Fruit fly (Drosophila melanogaster): ENCODE data around the gene CG17110.
A peak's percentile ranks its signal among the peaks of the same experiment; 100 is the strongest.

Gene CG17110

dm6 chr3R:23057390-23057789, 34.1 kb upstream of the CG17110 start:
- TF ChIP-seq psq (optimal IDR thresholded peaks at IDR 0.05) (no peak), ttk (optimal IDR thresholded peaks at IDR 0.05) (no peak), h (optimal IDR thresholded peaks at IDR 0.05) (no peak), Sin3A (optimal IDR thresholded peaks at IDR 0.05) (no peak), Myc (optimal IDR thresholded peaks at IDR 0.05) (no peak), insv (optimal IDR thresholded peaks at IDR 0.05) (no peak)

dm6 chr3R:23058858-23059257, 32.7 kb upstream of the CG17110 start, which contains the start of gene Ctns:
Ctns (minus strand) TSS chr3R:23058958.
- TF ChIP-seq h (optimal IDR thresholded peaks at IDR 0.05) (no peak), insv (optimal IDR thresholded peaks at IDR 0.05) (no peak), ttk (optimal IDR thresholded peaks at IDR 0.05) (no peak), Myc (optimal IDR thresholded peaks at IDR 0.05) (no peak), psq (optimal IDR thresholded peaks at IDR 0.05) (no peak), Sin3A (optimal IDR thresholded peaks at IDR 0.05) (no peak)

- no peak for TF ChIP-seq h (optimal IDR thresholded peaks at IDR 0.05)
- peak; percentile 92 for TF ChIP-seq ttk (optimal IDR thresholded peaks at IDR 0.05)
Measured at dm6 chr3R:23060166-23060565, 31.4 kb upstream of the CG17110 start.

- TF ChIP-seq h (optimal IDR thresholded peaks at IDR 0.05): no peak
- TF ChIP-seq Myc (optimal IDR thresholded peaks at IDR 0.05): no peak
- no peak for TF ChIP-seq psq (optimal IDR thresholded peaks at IDR 0.05)
- no peak for TF ChIP-seq insv (optimal IDR thresholded peaks at IDR 0.05)
- TF ChIP-seq ttk (optimal IDR thresholded peaks at IDR 0.05): no peak
- no peak for TF ChIP-seq Sin3A (optimal IDR thresholded peaks at IDR 0.05)
Measured at dm6 chr3R:23061209-23061608, 30.3 kb upstream of the CG17110 start, which contains the start of the genes sav and Ublcp1. sav (minus strand) TSS chr3R:23061304. Ublcp1 (plus strand) TSS chr3R:23061493.

dm6 chr3R:23067209-23067826, 24.2 kb upstream of the CG17110 start, which contains the start of gene CG17111:
CG17111 (minus strand) TSS chr3R:23067259.
- TF ChIP-seq Sin3A (optimal IDR thresholded peaks at IDR 0.05): no peak
- TF ChIP-seq insv (optimal IDR thresholded peaks at IDR 0.05): no peak
- TF ChIP-seq h (optimal IDR thresholded peaks at IDR 0.05): no peak
- TF ChIP-seq ttk (optimal IDR thresholded peaks at IDR 0.05): no peak
- TF ChIP-seq psq (optimal IDR thresholded peaks at IDR 0.05): no peak
- no peak for TF ChIP-seq Myc (optimal IDR thresholded peaks at IDR 0.05)

- TF ChIP-seq insv (optimal IDR thresholded peaks at IDR 0.05): no peak
- no peak for TF ChIP-seq psq (optimal IDR thresholded peaks at IDR 0.05)
- TF ChIP-seq ttk (optimal IDR thresholded peaks at IDR 0.05): no peak
Measured at dm6 chr3R:23074480-23074879, 17.0 kb upstream of the CG17110 start.

- TF ChIP-seq insv (optimal IDR thresholded peaks at IDR 0.05) (no peak), h (optimal IDR thresholded peaks at IDR 0.05) (no peak), Sin3A (optimal IDR thresholded peaks at IDR 0.05) (no peak), Myc (optimal IDR thresholded peaks at IDR 0.05) (no peak), ttk (optimal IDR thresholded peaks at IDR 0.05) (no peak), psq (optimal IDR thresholded peaks at IDR 0.05) (no peak)
Measured at dm6 chr3R:23081265-23081664, 10.3 kb upstream of the CG17110 start.

dm6 chr3R:23088252-23088651, 3.3 kb upstream of the CG17110 start:
- TF ChIP-seq insv (optimal IDR thresholded peaks at IDR 0.05) (no peak), ttk (optimal IDR thresholded peaks at IDR 0.05) (no peak), Sin3A (optimal IDR thresholded peaks at IDR 0.05) (no peak), psq (optimal IDR thresholded peaks at IDR 0.05) (no peak), Myc (optimal IDR thresholded peaks at IDR 0.05) (no peak), h (optimal IDR thresholded peaks at IDR 0.05) (no peak)

- TF ChIP-seq Myc (optimal IDR thresholded peaks at IDR 0.05) (no peak), insv (optimal IDR thresholded peaks at IDR 0.05) (no peak), ttk (optimal IDR thresholded peaks at IDR 0.05) (no peak), psq (optimal IDR thresholded peaks at IDR 0.05) (no peak), Sin3A (optimal IDR thresholded peaks at IDR 0.05) (no peak), h (optimal IDR thresholded peaks at IDR 0.05) (no peak)
Measured at dm6 chr3R:23095346-23095745, 3.8 kb downstream of the CG17110 start, which contains the start of gene CG17109. CG17109 (plus strand) TSS chr3R:23095690.

dm6 chr3R:23097197-23097809, 5.8 kb downstream of the CG17110 start, which contains the start of gene CG6733:
CG6733 (plus strand) TSS chr3R:23097728.
- TF ChIP-seq Sin3A (optimal IDR thresholded peaks at IDR 0.05) (no peak), psq (optimal IDR thresholded peaks at IDR 0.05) (no peak), Myc (optimal IDR thresholded peaks at IDR 0.05) (no peak), insv (optimal IDR thresholded peaks at IDR 0.05) (no peak), ttk (optimal IDR thresholded peaks at IDR 0.05) (no peak), h (optimal IDR thresholded peaks at IDR 0.05) (no peak)

- TF ChIP-seq psq (optimal IDR thresholded peaks at IDR 0.05) (no peak), Sin3A (optimal IDR thresholded peaks at IDR 0.05) (no peak), Myc (optimal IDR thresholded peaks at IDR 0.05) (no peak), h (optimal IDR thresholded peaks at IDR 0.05) (no peak), ttk (optimal IDR thresholded peaks at IDR 0.05) (no peak)
Measured at dm6 chr3R:23099233-23099632, 7.7 kb downstream of the CG17110 start, which contains the start of gene CG6738. CG6738 (plus strand) TSS chr3R:23099533.

dm6 chr3R:23110724-23111123, 19.2 kb downstream of the CG17110 start:
- TF ChIP-seq Myc (optimal IDR thresholded peaks at IDR 0.05) (no peak), ttk (optimal IDR thresholded peaks at IDR 0.05) (no peak), Sin3A (optimal IDR thresholded peaks at IDR 0.05) (no peak), h (optimal IDR thresholded peaks at IDR 0.05) (no peak), psq (optimal IDR thresholded peaks at IDR 0.05) (no peak), insv (optimal IDR thresholded peaks at IDR 0.05) (no peak)

All from Kc167 (cell line).